Fruit fly (Drosophila melanogaster) whole organism, adult: ENCODE data around the gene CG4459.

Source experiments
- CG12768 ChIP-seq: fragments of 200-800 bp; sonication (Bioruptor generic); optimal IDR thresholded peaks from 2 replicates; lab custom pipeline; 2017; ENCODE audit warnings: missing biosample characterization, missing genetic modification characterization, mild to moderate bottlenecking, moderate library complexity, missing genetic modification reagents
- Mnt ChIP-seq: fragments of 200-800 bp; sonication (Bioruptor generic); optimal IDR thresholded peaks from 2 replicates; lab custom pipeline; 2016; ENCODE audit warnings: missing biosample characterization, mild to moderate bottlenecking, missing genetic modification characterization
- cic ChIP-seq: fragments of 200-800 bp; sonication (Bioruptor generic); optimal IDR thresholded peaks from 2 replicates; lab custom pipeline; 2017; ENCODE audit warnings: missing biosample characterization, mild to moderate bottlenecking, missing genetic modification characterization, moderate library complexity
- kay ChIP-seq: fragments of 200-800 bp; sonication (Bioruptor generic); peaks from one replicate; lab custom pipeline; 2016; ENCODE audit warnings: missing biosample characterization, missing genetic modification characterization, borderline replicate concordance
- tj ChIP-seq: fragments of 200-800 bp; sonication (Bioruptor generic); optimal IDR thresholded peaks from 3 replicates; lab custom pipeline; 2017; ENCODE audit warnings: missing biosample characterization, mild to moderate bottlenecking, missing genetic modification characterization, moderate library complexity

DNA sequence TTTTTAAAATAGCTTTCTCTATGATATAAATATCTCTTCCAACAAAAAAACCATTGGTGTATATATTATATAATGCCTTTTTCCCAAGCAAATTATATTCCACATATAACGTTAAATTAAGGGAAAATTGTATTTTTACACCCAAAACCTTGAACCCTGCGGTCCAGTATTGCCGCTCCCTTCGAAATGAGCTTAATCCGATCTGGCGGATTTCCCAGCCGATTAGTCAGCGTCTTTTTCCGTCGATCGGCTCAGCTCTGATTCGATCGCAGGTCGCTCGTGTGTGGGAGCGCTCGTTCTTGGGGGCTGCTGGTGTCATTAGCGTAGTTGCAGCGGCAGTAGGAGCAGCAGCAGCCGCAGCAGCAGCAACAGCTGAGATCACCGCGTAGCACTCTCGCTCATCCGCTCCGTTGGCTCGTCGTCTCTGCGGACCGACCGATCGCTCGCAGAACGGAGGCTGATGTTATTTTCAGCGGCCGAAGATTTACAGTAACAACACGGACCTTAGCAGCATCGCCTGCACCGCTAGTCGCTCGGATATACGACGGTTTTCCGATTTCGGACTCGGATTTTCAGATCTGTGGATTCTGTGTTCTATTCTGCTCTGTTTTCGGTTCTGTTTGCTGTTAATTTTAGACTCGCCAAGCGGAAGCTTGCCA lies 38.0 kb downstream of the CG4459 start, which contains the start of gene CG4733:
- TF ChIP-seq Mnt (GFP tag; lab: Kevin White, UChicago) (no peak), cic (GFP tag; lab: Kevin White, UChicago) (no peak), CG12768 (GFP tag; lab: Kevin White, UChicago) (no peak), tj (GFP tag; lab: Kevin White, UChicago) (peak; percentile 7), kay (GFP tag; lab: Kevin White, UChicago) (no peak)
